Fruit fly (Drosophila melanogaster) whole organism, embryonic: ENCODE data around the gene CG14851.

ENCODE experiments used
- Bdp1 ChIP-seq: fragments of 200-800 bp; sonication (Bioruptor generic); optimal IDR thresholded peaks from 3 replicates; lab custom pipeline; 2016; ENCODE audit warnings: missing biosample characterization, missing genetic modification characterization
- Bteb2 ChIP-seq: fragments of 200-800 bp; sonication (Bioruptor generic); optimal IDR thresholded peaks from 2 replicates; lab custom pipeline; 2016; ENCODE audit warnings: missing biosample characterization, missing genetic modification characterization
- CG10267 ChIP-seq: fragments of 200-800 bp; sonication (Bioruptor generic); optimal IDR thresholded peaks from 2 replicates; lab custom pipeline; 2018; ENCODE audit warnings: missing biosample characterization, mild to moderate bottlenecking, missing genetic modification characterization, moderate library complexity
- CG10654 ChIP-seq: fragments of 200-800 bp; sonication (Bioruptor generic); optimal IDR thresholded peaks from 2 replicates; lab custom pipeline; 2016; ENCODE audit warnings: missing biosample characterization, missing genetic modification characterization
- CG11398 ChIP-seq: fragments of 200-800 bp; sonication (Bioruptor generic); optimal IDR thresholded peaks from 2 replicates; lab custom pipeline; 2016; ENCODE audit warnings: missing biosample characterization, missing genetic modification characterization
- CG12744 ChIP-seq: fragments of 200-800 bp; sonication (Bioruptor generic); optimal IDR thresholded peaks from 2 replicates; lab custom pipeline; 2016; ENCODE audit warnings: missing biosample characterization, missing genetic modification characterization
- CG12942 ChIP-seq: fragments of 200-800 bp; sonication (Bioruptor generic); optimal IDR thresholded peaks from 3 replicates; lab custom pipeline; 2016; ENCODE audit warnings: missing biosample characterization, missing genetic modification characterization
- CG13624 ChIP-seq: fragments of 200-800 bp; sonication (Bioruptor generic); optimal IDR thresholded peaks from 2 replicates; lab custom pipeline; 2016; ENCODE audit warnings: missing biosample characterization, missing genetic modification characterization
- CG13775 ChIP-seq: fragments of 200-800 bp; sonication (Bioruptor generic); optimal IDR thresholded peaks from 3 replicates; lab custom pipeline; 2017; ENCODE audit warnings: missing biosample characterization, mild to moderate bottlenecking, missing genetic modification characterization
- CG17612 ChIP-seq: fragments of 200-800 bp; sonication (Bioruptor generic); IDR thresholded peaks from 2 replicates; pipeline ENCODE4 v1.3.6; 2022; ENCODE audit warnings: missing biosample characterization, missing genetic modification characterization
- CG17829 ChIP-seq: fragments of 200-800 bp; optimal IDR thresholded peaks from 2 replicates; lab custom pipeline; 2019; ENCODE audit warnings: missing biosample characterization, mild to moderate bottlenecking, missing genetic modification characterization, moderate library complexity
- CG2120 ChIP-seq: fragments of 200-800 bp; sonication (Bioruptor generic); optimal IDR thresholded peaks from 3 replicates; lab custom pipeline; 2016; ENCODE audit warnings: missing biosample characterization, missing genetic modification characterization
- CG31441 ChIP-seq: fragments of 200-800 bp; sonication (Bioruptor generic); IDR thresholded peaks from 2 replicates; pipeline ENCODE4 v1.3.6; 2022; ENCODE audit warnings: missing biosample characterization, missing genetic modification characterization
- CG32772 ChIP-seq: fragments of 200-800 bp; sonication (Bioruptor generic); IDR thresholded peaks from 2 replicates; pipeline ENCODE4 v1.3.6; 2022; ENCODE audit warnings: missing biosample characterization, missing genetic modification characterization
- CG34224 ChIP-seq: fragments of 200-800 bp; sonication (Bioruptor generic); IDR thresholded peaks from 3 replicates; pipeline ENCODE4 v1.3.6; 2022; ENCODE audit warnings: missing biosample characterization, missing genetic modification characterization; ENCODE audit not compliant: partially characterized antibody
- CG4404 ChIP-seq: fragments of 200-800 bp; sonication (Bioruptor generic); IDR thresholded peaks from 2 replicates; pipeline ENCODE4 v1.3.6; 2022; ENCODE audit warnings: missing biosample characterization, missing genetic modification characterization
- CG5953 ChIP-seq: fragments of 200-800 bp; sonication (Bioruptor generic); IDR thresholded peaks from 2 replicates; pipeline ENCODE4 v1.3.6; 2022; ENCODE audit warnings: missing biosample characterization, missing genetic modification characterization
- CG6272 ChIP-seq: fragments of 200-800 bp; sonication (Bioruptor generic); IDR thresholded peaks from 2 replicates; pipeline ENCODE4 v1.3.6; 2022; ENCODE audit warnings: missing biosample characterization, missing genetic modification characterization
- CG7745 ChIP-seq: fragments of 200-800 bp; sonication (Bioruptor generic); optimal IDR thresholded peaks from 2 replicates; lab custom pipeline; 2018; ENCODE audit warnings: missing biosample characterization, mild to moderate bottlenecking, missing genetic modification characterization, moderate library complexity
- CG7839 ChIP-seq: fragments of 200-800 bp; sonication (Bioruptor generic); optimal IDR thresholded peaks from 3 replicates; lab custom pipeline; 2018; ENCODE audit warnings: missing biosample characterization, mild to moderate bottlenecking, missing genetic modification characterization, moderate library complexity
- CG8924 ChIP-seq: fragments of 200-800 bp; optimal IDR thresholded peaks from 3 replicates; lab custom pipeline; 2019; ENCODE audit warnings: missing biosample characterization, mild to moderate bottlenecking, missing genetic modification characterization, moderate library complexity
- CG9727 ChIP-seq: fragments of 200-800 bp; sonication (Bioruptor generic); optimal IDR thresholded peaks from 3 replicates; lab custom pipeline; 2017; ENCODE audit warnings: missing biosample characterization, mild to moderate bottlenecking, missing genetic modification characterization
- Dip2 ChIP-seq: fragments of 200-800 bp; sonication (Bioruptor generic); IDR thresholded peaks from 2 replicates; pipeline ENCODE4 v1.3.6; 2022; ENCODE audit warnings: missing biosample characterization, missing genetic modification characterization
- Hey ChIP-seq: fragments of 200-800 bp; sonication (Bioruptor generic); optimal IDR thresholded peaks from 3 replicates; lab custom pipeline; 2018; ENCODE audit warnings: missing biosample characterization, mild to moderate bottlenecking, missing genetic modification characterization
- Lpt ChIP-seq: fragments of >200 bp; optimal IDR thresholded peaks from 2 replicates; lab custom pipeline; 2018; ENCODE audit warnings: missing biosample characterization, missing genetic modification characterization
- NK7.1 ChIP-seq: fragments of 200-800 bp; sonication (Bioruptor generic); optimal IDR thresholded peaks from 3 replicates; lab custom pipeline; 2016; ENCODE audit warnings: missing biosample characterization, missing genetic modification characterization
- Oli ChIP-seq: fragments of 200-800 bp; sonication (Bioruptor generic); optimal IDR thresholded peaks from 2 replicates; lab custom pipeline; 2018; ENCODE audit warnings: missing biosample characterization, mild to moderate bottlenecking, missing genetic modification characterization, moderate library complexity
- PHDP ChIP-seq: fragments of 200-800 bp; sonication (Bioruptor generic); optimal IDR thresholded peaks from 3 replicates; lab custom pipeline; 2018; ENCODE audit warnings: missing biosample characterization, mild to moderate bottlenecking, missing genetic modification characterization, moderate library complexity
- Rfx ChIP-seq: fragments of 200-800 bp; sonication (Bioruptor generic); IDR thresholded peaks from 2 replicates; pipeline ENCODE4 v1.3.6; 2022; ENCODE audit warnings: missing biosample characterization, missing genetic modification characterization
- Rx ChIP-seq: fragments of 200-800 bp; sonication (Bioruptor generic); IDR thresholded peaks from 2 replicates; pipeline ENCODE4 v1.3.6; 2022; ENCODE audit warnings: missing biosample characterization, missing genetic modification characterization
- Six4 ChIP-seq: fragments of 200-800 bp; sonication (Bioruptor generic); optimal IDR thresholded peaks from 2 replicates; lab custom pipeline; 2016; ENCODE audit warnings: missing biosample characterization, missing genetic modification characterization
- Sox102F ChIP-seq: fragments of 200-800 bp; sonication (Bioruptor generic); optimal IDR thresholded peaks from 2 replicates; lab custom pipeline; 2018; ENCODE audit warnings: missing biosample characterization, mild to moderate bottlenecking, missing genetic modification characterization, moderate library complexity
- Taf1 ChIP-seq: fragments of 200-800 bp; sonication (Bioruptor generic); IDR thresholded peaks from 2 replicates; pipeline ENCODE4 v1.3.6; 2022; ENCODE audit warnings: missing biosample characterization, missing genetic modification characterization
- YL-1 ChIP-seq: fragments of 200-800 bp; sonication (Bioruptor generic); optimal IDR thresholded peaks from 3 replicates; lab custom pipeline; 2017; ENCODE audit warnings: missing biosample characterization, mild to moderate bottlenecking, missing genetic modification characterization
- ara ChIP-seq: fragments of 200-800 bp; sonication (Bioruptor generic); IDR thresholded peaks from 2 replicates; pipeline ENCODE4 v1.3.6; 2022; ENCODE audit warnings: missing biosample characterization, missing genetic modification characterization
- dm ChIP-seq: fragments of 200-800 bp; sonication (Bioruptor generic); optimal IDR thresholded peaks from 3 replicates; lab custom pipeline; 2016; ENCODE audit warnings: missing biosample characterization, missing genetic modification characterization
- dmrt11E ChIP-seq: fragments of 200-800 bp; sonication (Bioruptor generic); optimal IDR thresholded peaks from 3 replicates; lab custom pipeline; 2018; ENCODE audit warnings: missing biosample characterization, mild to moderate bottlenecking, missing genetic modification characterization, moderate library complexity
- grau ChIP-seq: fragments of 200-800 bp; optimal IDR thresholded peaks from 3 replicates; lab custom pipeline; 2019; ENCODE audit warnings: missing biosample characterization, mild to moderate bottlenecking, missing genetic modification characterization, moderate library complexity
- hth ChIP-seq: fragments of >200 bp; optimal IDR thresholded peaks from 2 replicates; lab custom pipeline; 2017; ENCODE audit warnings: inconsistent platforms
- mld ChIP-seq: fragments of 200-800 bp; sonication (Bioruptor generic); IDR thresholded peaks from 3 replicates; pipeline ENCODE4 v1.3.6; 2022; ENCODE audit warnings: missing biosample characterization, missing genetic modification characterization; ENCODE audit not compliant: partially characterized antibody
- nmo ChIP-seq: fragments of 200-800 bp; sonication (Bioruptor generic); optimal IDR thresholded peaks from 2 replicates; lab custom pipeline; 2018; ENCODE audit warnings: missing biosample characterization, mild to moderate bottlenecking, missing genetic modification characterization, moderate library complexity
- pan ChIP-seq, 4 experiments: fragments of >200 bp in 3 of 4; fragments of 200-800 bp in 1 of 4; sonication (Bioruptor generic) in 1 of 4; optimal IDR thresholded peaks in 3 of 4; IDR thresholded peaks in 1 of 4; 2 replicates each; pipeline versions ENCODE4 v1.3.6 to Lab custom; 2017 to 2022; ENCODE audit warnings: missing biosample characterization in 2 of 4, missing genetic modification characterization in 2 of 4, mixed read lengths in 1 of 4
- phol ChIP-seq: fragments of 200-800 bp; sonication (Bioruptor generic); optimal IDR thresholded peaks from 3 replicates; lab custom pipeline; 2018; ENCODE audit warnings: missing biosample characterization, mild to moderate bottlenecking, missing genetic modification characterization, moderate library complexity
- prd ChIP-seq, 3 experiments: fragments of >200 bp in 2 of 3; fragments of 200-800 bp in 1 of 3; sonication (Bioruptor generic) in 1 of 3; optimal IDR thresholded peaks in 2 of 3; IDR thresholded peaks in 1 of 3; 2 replicates in 2 of 3; 3 replicates in 1 of 3; pipeline versions ENCODE4 v1.3.6 to Lab custom; 2017 to 2022; ENCODE audit warnings: missing biosample characterization in 1 of 3, missing genetic modification characterization in 1 of 3
- sc ChIP-seq, 3 experiments: fragments of >200 bp in 2 of 3; fragments of 200-800 bp in 1 of 3; sonication (Bioruptor generic) in 1 of 3; optimal IDR thresholded peaks; 2 replicates in 2 of 3; 3 replicates in 1 of 3; lab custom pipeline; 2017; ENCODE audit warnings: mild to moderate bottlenecking in 1 of 3, missing biosample characterization in 1 of 3, missing genetic modification characterization in 1 of 3, missing genetic modification reagents in 1 of 3
- sd ChIP-seq: fragments of 200-800 bp; sonication (Bioruptor generic); optimal IDR thresholded peaks from 3 replicates; lab custom pipeline; 2018; ENCODE audit warnings: missing biosample characterization, mild to moderate bottlenecking, missing genetic modification characterization, moderate library complexity
- stc ChIP-seq: fragments of 200-800 bp; sonication (Bioruptor generic); IDR thresholded peaks from 2 replicates; pipeline ENCODE4 v1.3.6; 2022; ENCODE audit warnings: missing biosample characterization, missing genetic modification characterization
- zf30C ChIP-seq: fragments of 200-800 bp; sonication (Bioruptor generic); optimal IDR thresholded peaks from 3 replicates; lab custom pipeline; 2018; ENCODE audit warnings: missing biosample characterization, mild to moderate bottlenecking, missing genetic modification characterization

Gene CG14851

dm6 chr3R:14586480-14587443 is 24.6 kb downstream of the CG14851 start (continued):
- TF ChIP-seq pan (optimal IDR thresholded peaks at IDR 0.05; lab: Kevin White, UChicago), result no peak
- TF ChIP-seq pan (GFP tag; optimal IDR thresholded peaks at IDR 0.05 in 1 of 2, IDR thresholded peaks at IDR 0.05 in 1 of 2), result no peak
- TF ChIP-seq hth (lab: Kevin White, UChicago), result no peak
- TF ChIP-seq CG5953 (GFP tag; lab: Robert Waterston, UW), result no peak
- TF ChIP-seq CG13775 (GFP tag; lab: Kevin White, UChicago), result no peak
- TF ChIP-seq CG17829, result peak; percentile 33
- TF ChIP-seq CG11398 (GFP tag; lab: Kevin White, UChicago), result no peak
- no peak for TF ChIP-seq Taf1 (GFP tag; lab: Robert Waterston, UW)
- no peak for TF ChIP-seq Six4
- peak; percentile 65 for TF ChIP-seq zf30C (GFP tag; lab: Kevin White, UChicago)
- TF ChIP-seq Rfx (GFP tag; lab: Robert Waterston, UW), result no peak
- TF ChIP-seq mld, result no peak
- TF ChIP-seq CG8924, result peak; percentile 26
- peak; percentile 32 for TF ChIP-seq nmo
- TF ChIP-seq CG10267 (tag; lab: Kevin White, UChicago), result peak; percentile 9
- TF ChIP-seq Hey (tag; lab: Kevin White, UChicago), result no peak
- no peak for TF ChIP-seq Bdp1 (GFP tag; lab: Kevin White, UChicago)
- TF ChIP-seq CG17612 (GFP tag; lab: Robert Waterston, UW), result no peak
- TF ChIP-seq sc (optimal IDR thresholded peaks at IDR 0.05; lab: Kevin White, UChicago), result no peak
- TF ChIP-seq sc (GFP tag; optimal IDR thresholded peaks at IDR 0.05; lab: Kevin White, UChicago), result peak; percentile 11
- TF ChIP-seq PHDP (tag; lab: Kevin White, UChicago), result no peak
- peak; percentile 16 for TF ChIP-seq Sox102F (GFP tag; lab: Kevin White, UChicago)
- TF ChIP-seq CG9727, result peak; percentile 52
- no peak for TF ChIP-seq stc
- 0 out of 2 replicates have a peak, but pooled peaks have one; percentile 38 for TF ChIP-seq CG31441 (GFP tag; lab: Robert Waterston, UW)
- peak; percentile 75 for TF ChIP-seq dmrt11E (tag; lab: Kevin White, UChicago)
- no peak for TF ChIP-seq CG6272 (GFP tag; lab: Robert Waterston, UW)
- peak; percentile 19 for TF ChIP-seq CG7839 (tag; lab: Kevin White, UChicago)
- TF ChIP-seq ara (GFP tag; lab: Robert Waterston, UW), result no peak
- no peak for TF ChIP-seq CG12744
- TF ChIP-seq CG2120, result no peak
- TF ChIP-seq phol (tag; lab: Kevin White, UChicago), result peak; percentile 32
- no peak for TF ChIP-seq prd (optimal IDR thresholded peaks at IDR 0.05; lab: Kevin White, UChicago)
- TF ChIP-seq prd (GFP tag; IDR thresholded peaks at IDR 0.05; lab: Robert Waterston, UW), result peak; percentile 52; the same call in 2 of the 3 replicates
- TF ChIP-seq Oli, result peak; percentile 15
- peak; percentile 45 for TF ChIP-seq CG4404 (GFP tag; lab: Robert Waterston, UW)
- TF ChIP-seq CG7745 (tag; lab: Kevin White, UChicago), result no peak
- no peak for TF ChIP-seq Bteb2 (GFP tag; lab: Kevin White, UChicago)
- no peak for TF ChIP-seq dm (GFP tag; lab: Kevin White, UChicago)
- no peak for TF ChIP-seq CG13624 (GFP tag; lab: Kevin White, UChicago)
- TF ChIP-seq CG34224 (GFP tag; lab: Robert Waterston, UW), result no peak
- TF ChIP-seq NK7.1 (GFP tag; lab: Kevin White, UChicago), result no peak
- TF ChIP-seq YL-1 (GFP tag; lab: Kevin White, UChicago), result no peak
- peak; percentile 24 for TF ChIP-seq grau (tag; lab: Kevin White, UChicago)
- TF ChIP-seq CG12942, result no peak
- no peak for TF ChIP-seq sd (tag; lab: Kevin White, UChicago)
- TF ChIP-seq Lpt (GFP tag; lab: Kevin White, UChicago), result no peak
- TF ChIP-seq Rx (GFP tag; lab: Robert Waterston, UW), result no peak
- no peak for TF ChIP-seq CG32772
- TF ChIP-seq Dip2 (GFP tag; lab: Robert Waterston, UW), result no peak
- TF ChIP-seq CG10654 (GFP tag; lab: Kevin White, UChicago), result no peak
